Worm (Caenorhabditis elegans) whole organism, mixed stage, embryonic: Measurements from ENCODE around the gene Y43F8B.28.

Source experiments
- M03D4.4 ChIP-seq: sonication (generic microtip); optimal IDR thresholded peaks from 2 replicates; lab custom pipeline; 2017; ENCODE audit warnings: mild to moderate bottlenecking, missing genetic modification characterization, missing compliant biosample characterization
- bed-3 ChIP-seq: fragments of 200-800 bp; sonication (Bioruptor generic); optimal IDR thresholded peaks from 3 replicates; lab custom pipeline; 2018; ENCODE audit warnings: mild to moderate bottlenecking, missing genetic modification characterization, moderate library complexity, missing compliant biosample characterization
- blmp-1 ChIP-seq: fragments of 150-350 bp; optimal IDR thresholded peaks from 2 replicates; lab custom pipeline; 2014; ENCODE audit warnings: missing biosample characterization, missing genetic modification characterization
- ceh-39 ChIP-seq: fragments of 150-350 bp; optimal IDR thresholded peaks from 2 replicates; lab custom pipeline; 2014; ENCODE audit warnings: missing biosample characterization, missing genetic modification characterization
- ceh-43 ChIP-seq: fragments of 200-800 bp; sonication (Bioruptor generic); optimal IDR thresholded peaks from 2 replicates; lab custom pipeline; 2018; ENCODE audit warnings: mild to moderate bottlenecking, missing genetic modification characterization, moderate library complexity, missing compliant biosample characterization
- ceh-83 ChIP-seq: fragments of 200-800 bp; sonication (Bioruptor generic); optimal IDR thresholded peaks from 2 replicates; lab custom pipeline; 2018; ENCODE audit warnings: mild to moderate bottlenecking, missing genetic modification characterization, missing compliant biosample characterization
- ces-1 ChIP-seq: fragments of 150-350 bp; optimal IDR thresholded peaks from 2 replicates; lab custom pipeline; 2014; ENCODE audit warnings: missing biosample characterization, missing genetic modification reagents, missing genetic modification characterization
- cnd-1 ChIP-seq: fragments of 200-800 bp; sonication (Bioruptor generic); optimal IDR thresholded peaks from 2 replicates; lab custom pipeline; 2018; ENCODE audit warnings: mild to moderate bottlenecking, missing genetic modification characterization, missing compliant biosample characterization
- drap-1 ChIP-seq: fragments of 200-800 bp; sonication (Bioruptor generic); optimal IDR thresholded peaks from 3 replicates; lab custom pipeline; 2018; ENCODE audit warnings: mild to moderate bottlenecking, missing genetic modification characterization, missing compliant biosample characterization
- elt-1 ChIP-seq: sonication (generic microtip); optimal IDR thresholded peaks from 2 replicates; lab custom pipeline; 2017; ENCODE audit warnings: missing genetic modification characterization, mild to moderate bottlenecking, missing compliant biosample characterization, antibody characterized with exemption, moderate library complexity, borderline replicate concordance; ENCODE audit not compliant: insufficient read depth
- elt-3 ChIP-seq: fragments of 150-350 bp; optimal IDR thresholded peaks from 2 replicates; lab custom pipeline; 2014; ENCODE audit warnings: missing biosample characterization, missing genetic modification characterization
- flh-1 ChIP-seq: fragments of 200-800 bp; sonication (Bioruptor generic); optimal IDR thresholded peaks from 2 replicates; lab custom pipeline; 2018; ENCODE audit warnings: mild to moderate bottlenecking, missing genetic modification characterization, moderate library complexity, missing compliant biosample characterization
- ham-2 ChIP-seq: fragments of 200-800 bp; sonication (Bioruptor generic); optimal IDR thresholded peaks from 2 replicates; lab custom pipeline; 2018; ENCODE audit warnings: mild to moderate bottlenecking, missing genetic modification characterization, missing compliant biosample characterization
- hlh-1 ChIP-seq: fragments of 150-350 bp; optimal IDR thresholded peaks from 2 replicates; lab custom pipeline; 2014; ENCODE audit warnings: missing biosample characterization, missing genetic modification reagents, missing genetic modification characterization
- lin-13 ChIP-seq: fragments of 150-350 bp; optimal IDR thresholded peaks from 2 replicates; lab custom pipeline; 2014; ENCODE audit warnings: missing biosample characterization, missing genetic modification characterization
- lin-32 ChIP-seq: fragments of 200-800 bp; sonication (Bioruptor generic); optimal IDR thresholded peaks from 2 replicates; lab custom pipeline; 2018; ENCODE audit warnings: mild to moderate bottlenecking, missing genetic modification characterization, missing compliant biosample characterization
- lsy-2 ChIP-seq: fragments of 150-350 bp; optimal IDR thresholded peaks from 2 replicates; lab custom pipeline; 2014; ENCODE audit warnings: missing biosample characterization, missing genetic modification characterization
- mab-5 ChIP-seq: fragments of 150-350 bp; optimal IDR thresholded peaks from 2 replicates; lab custom pipeline; 2014; ENCODE audit warnings: missing biosample characterization, missing genetic modification characterization
- mep-1 ChIP-seq: fragments of 150-350 bp; optimal IDR thresholded peaks from 2 replicates; lab custom pipeline; 2017; ENCODE audit warnings: missing biosample characterization, missing genetic modification reagents, missing genetic modification characterization, inconsistent platforms
- mls-2 ChIP-seq: sonication (generic microtip); optimal IDR thresholded peaks from 2 replicates; lab custom pipeline; 2016; ENCODE audit warnings: mild to moderate bottlenecking, missing genetic modification characterization, moderate library complexity, missing compliant biosample characterization
- nhr-12 ChIP-seq: fragments of 150-350 bp; optimal IDR thresholded peaks from 2 replicates; lab custom pipeline; 2014; ENCODE audit warnings: missing biosample characterization, missing genetic modification characterization
- nhr-2 ChIP-seq: fragments of 150-350 bp; optimal IDR thresholded peaks from 2 replicates; lab custom pipeline; 2014; ENCODE audit warnings: missing biosample characterization, missing genetic modification characterization
- nhr-237 ChIP-seq: fragments of 150-350 bp; optimal IDR thresholded peaks from 2 replicates; lab custom pipeline; 2014; ENCODE audit warnings: missing biosample characterization, missing genetic modification characterization
- nhr-28 ChIP-seq: fragments of 150-350 bp; optimal IDR thresholded peaks from 2 replicates; lab custom pipeline; 2014; ENCODE audit warnings: missing biosample characterization, missing genetic modification characterization
- nhr-76 ChIP-seq: sonication (generic microtip); optimal IDR thresholded peaks from 2 replicates; lab custom pipeline; 2017; ENCODE audit warnings: missing biosample characterization, missing genetic modification characterization
- pha-4 ChIP-seq: fragments of 150-350 bp; optimal IDR thresholded peaks from 2 replicates; lab custom pipeline; 2018; ENCODE audit warnings: missing biosample characterization, missing genetic modification reagents, missing genetic modification characterization
- sem-2 ChIP-seq: fragments of 200-800 bp; sonication (Bioruptor generic); optimal IDR thresholded peaks from 2 replicates; lab custom pipeline; 2018; ENCODE audit warnings: mild to moderate bottlenecking, missing genetic modification characterization, missing compliant biosample characterization
- snpc-4 ChIP-seq: fragments of 150-350 bp; optimal IDR thresholded peaks from 2 replicates; lab custom pipeline; 2014; ENCODE audit warnings: missing biosample characterization, missing genetic modification characterization
- sptf-1 ChIP-seq: sonication (generic microtip); optimal IDR thresholded peaks from 2 replicates; lab custom pipeline; 2017; ENCODE audit warnings: mild to moderate bottlenecking, missing genetic modification characterization, moderate library complexity, missing compliant biosample characterization
- tbx-8 ChIP-seq: fragments of 200-800 bp; sonication (Bioruptor generic); optimal IDR thresholded peaks from 2 replicates; lab custom pipeline; 2018; ENCODE audit warnings: mild to moderate bottlenecking, missing genetic modification characterization, moderate library complexity, missing compliant biosample characterization
- unc-120 ChIP-seq: sonication (generic microtip); optimal IDR thresholded peaks from 2 replicates; lab custom pipeline; 2017; ENCODE audit warnings: missing genetic modification characterization, missing compliant biosample characterization; ENCODE audit not compliant: poor library complexity, severe bottlenecking
- unc-39 ChIP-seq: fragments of 150-350 bp; optimal IDR thresholded peaks from 2 replicates; lab custom pipeline; 2014; ENCODE audit warnings: missing biosample characterization, missing genetic modification characterization
- unc-62 ChIP-seq: fragments of 150-350 bp; optimal IDR thresholded peaks from 2 replicates; lab custom pipeline; 2014; ENCODE audit warnings: missing biosample characterization, missing genetic modification reagents, missing genetic modification characterization
- zip-8 ChIP-seq: fragments of 150-350 bp; optimal IDR thresholded peaks from 2 replicates; lab custom pipeline; 2014; ENCODE audit warnings: missing biosample characterization, missing genetic modification characterization
- ztf-11 ChIP-seq: fragments of 150-350 bp; optimal IDR thresholded peaks from 2 replicates; lab custom pipeline; 2014; ENCODE audit warnings: missing biosample characterization, missing genetic modification characterization

Gene Y43F8B.28

DNA sequence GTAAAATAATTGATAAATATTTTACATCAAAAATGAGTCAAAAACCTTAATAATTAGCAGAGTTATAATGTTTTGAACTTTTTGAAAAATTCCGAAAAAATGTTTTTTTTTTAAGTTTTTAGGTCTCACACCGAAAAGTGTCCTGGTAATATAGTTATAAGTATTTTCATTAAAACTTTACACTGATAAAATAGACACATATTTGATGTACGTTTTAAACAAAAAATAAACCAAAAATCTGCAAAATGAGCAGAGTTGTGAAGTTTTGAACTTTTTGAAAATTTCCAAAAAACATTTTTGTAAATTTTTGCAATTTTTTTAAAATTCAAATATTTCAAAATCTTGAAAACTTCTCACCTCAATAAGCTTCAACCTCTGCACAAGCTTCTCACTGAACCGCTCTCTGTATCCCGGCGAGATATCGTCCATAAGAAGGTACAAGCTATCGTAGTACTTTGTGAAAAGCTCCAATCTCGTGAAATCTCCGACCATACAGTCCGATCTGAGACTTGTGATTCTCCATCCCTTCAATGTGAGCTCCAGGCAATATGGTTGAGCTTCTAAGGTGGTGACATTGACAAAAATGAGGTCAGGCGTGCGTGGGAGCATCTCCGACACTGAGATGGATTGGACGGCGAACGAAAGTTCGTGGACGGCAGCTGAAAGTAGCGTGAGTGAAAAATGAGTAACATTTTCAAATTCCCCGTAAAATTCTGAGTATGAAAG is 35.6 kb downstream of the Y43F8B.28 start:
- TF ChIP-seq nhr-2 (no peak), sptf-1 (tag; lab: Kevin White, UChicago) (no peak), snpc-4 (tag; lab: Kevin White, UChicago) (no peak), bed-3 (GFP tag; lab: Kevin White, UChicago) (no peak), ceh-43 (no peak), tbx-8 (GFP tag; lab: Kevin White, UChicago) (no peak), pha-4 (tag; lab: Kevin White, UChicago) (no peak), flh-1 (no peak), ham-2 (GFP tag; lab: Kevin White, UChicago) (no peak), lin-13 (tag; lab: Kevin White, UChicago) (no peak)

DNA sequence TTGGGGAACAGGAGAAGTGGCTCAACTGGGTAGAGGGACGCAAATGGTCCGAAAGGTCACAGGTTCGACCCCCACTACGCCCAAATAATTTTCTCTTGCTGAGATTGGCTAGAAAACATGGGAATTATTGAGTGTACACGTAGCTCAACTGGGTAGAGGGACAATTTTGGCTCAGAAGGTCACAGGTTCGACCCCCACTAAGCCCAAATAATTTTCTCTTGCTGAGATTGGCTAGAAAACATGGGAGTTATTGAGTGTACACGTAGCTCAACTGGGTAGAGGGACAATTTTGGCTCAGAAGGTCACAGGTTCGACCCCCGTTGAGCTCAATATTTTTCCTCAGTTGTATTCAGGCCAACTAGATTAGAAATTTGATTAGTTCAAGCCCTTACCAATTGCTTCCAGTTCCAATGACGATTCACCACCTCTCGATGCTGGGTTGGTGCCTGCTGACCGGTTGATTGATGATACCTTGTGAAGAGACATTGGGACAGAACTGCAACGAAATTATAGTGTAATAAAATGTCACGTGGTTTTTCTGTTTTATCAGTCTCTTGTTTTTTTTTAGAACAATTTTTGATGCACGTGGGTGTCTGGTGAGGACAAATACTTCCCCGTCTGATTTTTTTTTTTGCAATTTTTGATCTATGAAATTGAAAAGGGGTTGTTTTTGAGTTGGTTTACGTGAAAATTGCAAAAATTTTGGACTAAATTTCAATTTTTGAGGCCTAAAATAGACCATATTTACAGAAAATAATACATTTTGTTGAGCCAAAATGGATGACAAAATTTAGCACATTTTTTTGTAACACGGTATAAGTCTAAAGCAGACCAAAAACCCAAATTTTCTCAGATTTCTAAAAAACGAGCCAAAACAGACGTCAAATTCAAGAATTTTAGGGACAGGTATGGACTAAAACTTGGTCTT is 36.5 kb downstream of the Y43F8B.28 start:
- TF ChIP-seq nhr-2 (peak; percentile 2), M03D4.4 (tag; lab: Kevin White, UChicago) (no peak), sptf-1 (tag; lab: Kevin White, UChicago) (no peak), drap-1 (GFP tag; lab: Kevin White, UChicago) (peak; percentile 42)

DNA sequence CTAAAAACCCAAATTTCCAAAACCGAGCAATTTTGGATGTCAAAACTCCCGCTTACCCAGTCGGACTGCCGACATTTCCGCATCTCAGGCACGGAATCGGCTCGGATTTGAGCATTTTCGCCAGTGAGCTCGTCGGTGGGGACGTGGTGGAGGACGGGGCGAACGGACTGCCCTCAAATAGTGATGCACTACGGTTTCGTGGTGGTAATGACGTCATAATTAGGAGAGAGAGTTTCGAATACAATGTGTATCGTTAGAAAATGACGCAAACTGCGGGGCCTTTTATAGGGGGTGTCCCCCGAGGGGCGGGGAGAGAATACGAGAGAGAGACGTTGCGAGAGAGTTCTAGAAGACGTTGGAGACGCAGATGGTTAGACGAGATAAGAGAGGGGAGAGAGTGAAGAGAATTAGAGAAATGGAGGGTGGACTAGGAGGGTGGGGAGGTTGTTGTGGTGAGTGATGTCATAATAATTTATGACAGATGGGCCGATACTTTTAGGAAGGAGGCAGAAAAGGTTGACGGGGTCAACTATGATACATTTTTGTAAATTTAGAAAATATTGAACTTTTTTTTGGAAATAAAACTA is 37.5 kb downstream of the Y43F8B.28 start:
- TF ChIP-seq lsy-2 (tag; lab: Kevin White, UChicago) (peak; percentile 69), ceh-39 (peak; percentile 87), pha-4 (tag; lab: Kevin White, UChicago) (peak; percentile 10), nhr-12 (peak; percentile 86), unc-62 (GFP tag; lab: Kevin White, UChicago) (peak; percentile 99), nhr-76 (tag; lab: Kevin White, UChicago) (no peak), ztf-11 (tag; lab: Kevin White, UChicago) (peak; percentile 85), tbx-8 (GFP tag; lab: Kevin White, UChicago) (peak; percentile 26), elt-1 (tag; lab: Kevin White, UChicago) (peak; percentile 74), cnd-1 (tag; lab: Kevin White, UChicago) (peak; percentile 89), ham-2 (GFP tag; lab: Kevin White, UChicago) (no peak), blmp-1 (tag; lab: Kevin White, UChicago) (peak; percentile 25), flh-1 (peak; percentile 28), unc-39 (peak; percentile 90), bed-3 (GFP tag; lab: Kevin White, UChicago) (no peak), sptf-1 (tag; lab: Kevin White, UChicago) (peak; percentile 78), snpc-4 (tag; lab: Kevin White, UChicago) (no peak), zip-8 (peak; percentile 94), mls-2 (tag; lab: Kevin White, UChicago) (peak; percentile 88), hlh-1 (tag; lab: Kevin White, UChicago) (peak; percentile 31), ces-1 (GFP tag; lab: Kevin White, UChicago) (peak; percentile 82), lin-13 (tag; lab: Kevin White, UChicago) (peak; percentile 83), ceh-83 (GFP tag; lab: Kevin White, UChicago) (peak; percentile 92), sem-2 (GFP tag; lab: Kevin White, UChicago) (peak; percentile 68), nhr-28 (tag; lab: Kevin White, UChicago) (no peak), drap-1 (GFP tag; lab: Kevin White, UChicago) (peak; percentile 94), nhr-2 (peak; percentile 93), mep-1 (peak; percentile 72), lin-32 (GFP tag; lab: Kevin White, UChicago) (peak; percentile 58), mab-5 (peak; percentile 81), ceh-43 (peak; percentile 75), elt-3 (tag; lab: Kevin White, UChicago) (peak; percentile 82), M03D4.4 (tag; lab: Kevin White, UChicago) (peak; percentile 70), nhr-237 (tag; lab: Kevin White, UChicago) (peak; percentile 45), unc-120 (tag; lab: Kevin White, UChicago) (peak; percentile 72)
